Worm (Caenorhabditis elegans): ENCODE results near the gene clp-6.

The clp-6 gene

ce11 chrIV:1419795-1420509 lies 14.9 kb downstream of the clp-6 start, which contains the start of gene Y77E11A.7 (continued):
- TF ChIP-seq nhr-48 (tag; optimal IDR thresholded peaks at IDR 0.05) (peak; percentile 26), ZK546.5 (tag; optimal IDR thresholded peaks at IDR 0.05) (peak in 1 of 2 experiments; percentile 0), mdt-29 (GFP tag; IDR thresholded peaks at IDR 0.05) (no peak), Y105C5A.15 (GFP tag; IDR thresholded peaks at IDR 0.05) (no peak), nhr-102 (tag; optimal IDR thresholded peaks at IDR 0.05) (peak; percentile 10), lin-15B (tag; optimal IDR thresholded peaks at IDR 0.05) (peak; percentile 76), ces-1 (GFP tag; optimal IDR thresholded peaks at IDR 0.05) (no peak), attf-4 (tag; optimal IDR thresholded peaks at IDR 0.05) (no peak), ZK337.2 (GFP tag; IDR thresholded peaks at IDR 0.05) (no peak), dmd-6 (GFP tag; IDR thresholded peaks at IDR 0.05) (peak; percentile 85), daf-16 (GFP tag; optimal IDR thresholded peaks at IDR 0.05) (no peak), daf-16 (tag; optimal IDR thresholded peaks at IDR 0.05) (peak; percentile 62), ceh-44 (GFP tag; IDR thresholded peaks at IDR 0.05) (0 out of 2 replicates have a peak, but pooled peaks have one; percentile 17), aly-2 (tag; optimal IDR thresholded peaks at IDR 0.05) (no peak), php-3 (GFP tag; IDR thresholded peaks at IDR 0.05) (no peak), hlh-30 (tag; optimal IDR thresholded peaks at IDR 0.05; ENCODE audit: insufficient read depth) (peak; percentile 99), set-16 (GFP tag; IDR thresholded peaks at IDR 0.05) (peak; percentile 77), Y75B8A.6 (GFP tag; IDR thresholded peaks at IDR 0.05) (no peak), dmd-8 (GFP tag; IDR thresholded peaks at IDR 0.05) (no peak), mdl-1 (tag; optimal IDR thresholded peaks at IDR 0.05) (peak; percentile 72 to 88), madf-5 (GFP tag; IDR thresholded peaks at IDR 0.05) (0 out of 4 replicates have a peak, but pooled peaks of 1 of the 2 experiments have one; percentile 37), zfp-2 (tag; optimal IDR thresholded peaks at IDR 0.05) (peak; percentile 24), R02D3.7 (tag; optimal IDR thresholded peaks at IDR 0.05) (peak; percentile 60), lin-13 (GFP tag; optimal IDR thresholded peaks at IDR 0.05) (peak; percentile 96), lin-38 (GFP tag; IDR thresholded peaks at IDR 0.05) (peak; percentile 92), mes-2 (tag; optimal IDR thresholded peaks at IDR 0.05; ENCODE audit: poor library complexity, severe bottlenecking) (peak; percentile 91), F49E8.2 (tag; optimal IDR thresholded peaks at IDR 0.05; ENCODE audit: borderline replicate concordance) (peak; percentile 44), ceh-62 (tag; optimal IDR thresholded peaks at IDR 0.05) (no peak), madf-9 (GFP tag; conservative IDR thresholded peaks at IDR 0.05) (peak; percentile 93), daf-19 (GFP tag; conservative IDR thresholded peaks at IDR 0.05) (no peak), Y5F2A.4 (GFP tag; optimal IDR thresholded peaks at IDR 0.05) (no peak), nhr-41 (GFP tag; IDR thresholded peaks at IDR 0.05) (no peak), hmg-1.1 (GFP tag; IDR thresholded peaks at IDR 0.05) (peak; percentile 91), nhr-237 (tag; optimal IDR thresholded peaks at IDR 0.05) (no peak), nhr-11 (tag; optimal IDR thresholded peaks at IDR 0.05) (peak; percentile 84), snpc-4 (tag; optimal IDR thresholded peaks at IDR 0.05) (no peak), saeg-2 (GFP tag; IDR thresholded peaks at IDR 0.05) (no peak), tra-1 (GFP tag; IDR thresholded peaks at IDR 0.05) (no peak), nhr-6 (tag; optimal IDR thresholded peaks at IDR 0.05) (peak; percentile 70), hlh-11 (tag; optimal IDR thresholded peaks at IDR 0.05) (peak; percentile 94), spr-3 (GFP tag; optimal IDR thresholded peaks at IDR 0.05) (no peak), zag-1 (tag; optimal IDR thresholded peaks at IDR 0.05) (no peak), F37D6.2 (tag; optimal IDR thresholded peaks at IDR 0.05) (peak; percentile 62), hif-1 (tag; optimal IDR thresholded peaks at IDR 0.05) (peak in 1 of 2 experiments; percentile 92), unc-130 (GFP tag; optimal IDR thresholded peaks at IDR 0.05) (peak; percentile 67), pqm-1 (tag; optimal IDR thresholded peaks at IDR 0.05) (peak; percentile 43), nhr-42 (GFP tag; IDR thresholded peaks at IDR 0.05) (peak; percentile 60; the same call in 1 of the 2 replicates), ceh-20 (GFP tag; IDR thresholded peaks at IDR 0.05) (peak; percentile 61; the same call in 1 of the 2 replicates), lin-29 (GFP tag; IDR thresholded peaks at IDR 0.05) (no peak), zip-11 (GFP tag; IDR thresholded peaks at IDR 0.05) (no peak)

Measured in whole organism, L4 larva.